Worm (Caenorhabditis elegans) whole organism, L2 larva: ENCODE measurements around the gene F23D12.3.

Source experiments
- F13H6.1 ChIP-seq: sonication (generic microtip); optimal IDR thresholded peaks from 2 replicates; lab custom pipeline; 2016; ENCODE audit warnings: missing genetic modification characterization, missing compliant biosample characterization
- ceh-82 ChIP-seq: fragments of 150-350 bp; optimal IDR thresholded peaks from 2 replicates; lab custom pipeline; 2014; ENCODE audit warnings: missing biosample characterization, missing genetic modification characterization
- elt-1 ChIP-seq: fragments of 150-350 bp; optimal IDR thresholded peaks from 2 replicates; lab custom pipeline; 2014; ENCODE audit warnings: missing biosample characterization, missing genetic modification characterization
- snpc-4 ChIP-seq: fragments of 150-350 bp; optimal IDR thresholded peaks from 2 replicates; lab custom pipeline; 2014; ENCODE audit warnings: missing biosample characterization, missing genetic modification characterization
- unc-39 ChIP-seq: fragments of 150-350 bp; optimal IDR thresholded peaks from 2 replicates; lab custom pipeline; 2014; ENCODE audit warnings: missing biosample characterization, missing genetic modification characterization

ce11 chrX:14395267-14395666 lies 47.2 kb upstream of the F23D12.3 start, which contains the start of gene Y60A9.1:
- TF ChIP-seq snpc-4 (tag; lab: Kevin White, UChicago) (no peak), elt-1 (tag; lab: Kevin White, UChicago) (no peak), unc-39 (tag; lab: Kevin White, UChicago) (no peak), ceh-82 (tag; lab: Kevin White, UChicago) (no peak), F13H6.1 (tag; lab: Kevin White, UChicago) (no peak)
